Worm (Caenorhabditis elegans) whole organism, midembryonic: ENCODE data around the gene hel-1.

Experiments used
- T22C8.4 ChIP-seq: fragments of 200-800 bp; sonication (Bioruptor generic); IDR thresholded peaks from 2 replicates; pipeline ENCODE4 v1.3.6; 2022; ENCODE audit warnings: missing genetic modification characterization, missing compliant biosample characterization
- cog-1 ChIP-seq: sonication (generic microtip); optimal IDR thresholded peaks from 2 replicates; lab custom pipeline; 2016; ENCODE audit warnings: missing genetic modification characterization, missing compliant biosample characterization
- flt-1 ChIP-seq: fragments of 200-800 bp; sonication (Bioruptor generic); IDR thresholded peaks from 2 replicates; pipeline ENCODE4 v1.3.6; 2022; ENCODE audit warnings: missing genetic modification characterization, missing compliant biosample characterization
- klf-2 ChIP-seq: fragments of 200-800 bp; sonication (Bioruptor generic); conservative IDR thresholded peaks from 2 replicates; pipeline ENCODE4 v1.3.6; 2022; ENCODE audit warnings: missing genetic modification reagents, missing genetic modification characterization, missing compliant biosample characterization
- med-1 ChIP-seq: sonication (generic microtip); optimal IDR thresholded peaks from 2 replicates; lab custom pipeline; 2017; ENCODE audit warnings: missing genetic modification characterization, mild to moderate bottlenecking, missing compliant biosample characterization, antibody characterized with exemption, missing genetic modification reagents; ENCODE audit not compliant: insufficient read depth
- ref-1 ChIP-seq: fragments of 200-800 bp; sonication (Bioruptor generic); conservative IDR thresholded peaks from 2 replicates; pipeline ENCODE4 v1.3.6; 2022; ENCODE audit warnings: missing genetic modification reagents, missing genetic modification characterization, missing compliant biosample characterization
- tab-1 ChIP-seq: fragments of 200-800 bp; sonication (Bioruptor generic); IDR thresholded peaks from 2 replicates; pipeline ENCODE4 v1.3.6; 2022; ENCODE audit warnings: missing genetic modification characterization, missing compliant biosample characterization
- ztf-23 ChIP-seq: fragments of 200-800 bp; sonication (Bioruptor generic); IDR thresholded peaks from 2 replicates; pipeline ENCODE4 v1.3.6; 2022; ENCODE audit warnings: missing genetic modification reagents, missing genetic modification characterization, missing compliant biosample characterization
- ztf-29 ChIP-seq: fragments of 200-800 bp; sonication (Bioruptor generic); IDR thresholded peaks from 2 replicates; pipeline ENCODE4 v1.3.6; 2022; ENCODE audit warnings: missing genetic modification reagents, missing genetic modification characterization, missing compliant biosample characterization

The hel-1 gene

DNA sequence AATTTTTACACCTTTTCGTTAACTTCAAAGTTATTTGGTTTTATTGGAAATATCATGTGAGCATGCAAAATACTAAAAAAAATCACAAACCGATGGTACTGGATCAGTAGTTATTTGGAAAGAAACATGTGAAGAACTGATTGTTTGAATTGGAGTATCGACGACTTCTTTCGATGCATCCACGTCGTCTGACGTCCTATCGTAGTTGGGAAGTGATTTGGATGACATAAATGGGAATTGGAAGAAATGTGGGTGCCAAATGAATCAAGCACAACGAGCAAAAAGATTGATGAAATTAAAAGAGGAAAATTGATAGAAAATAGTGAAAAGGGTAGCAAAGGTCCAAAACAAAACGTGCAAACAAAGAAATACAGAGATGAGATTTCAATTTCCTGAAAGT is 7.4 kb downstream of the hel-1 start, which contains the start of gene shw-1:
Gene shw-1 (minus strand): TSS at position 228 of the 400 bp plus-strand sequence.
- TF ChIP-seq ztf-23 (GFP tag; lab: Robert Waterston, UW): no peak
- TF ChIP-seq ztf-29 (GFP tag; lab: Robert Waterston, UW): no peak
- TF ChIP-seq tab-1 (GFP tag; lab: Robert Waterston, UW): no peak
- TF ChIP-seq ref-1 (GFP tag; lab: Robert Waterston, UW): no peak
- no peak for TF ChIP-seq klf-2 (GFP tag; lab: Robert Waterston, UW)
- no peak for TF ChIP-seq T22C8.4 (GFP tag; lab: Robert Waterston, UW)
- TF ChIP-seq cog-1 (tag; lab: Kevin White, UChicago): no peak
- TF ChIP-seq med-1 (GFP tag; lab: Kevin White, UChicago): no peak
- no peak for TF ChIP-seq flt-1 (GFP tag; lab: Robert Waterston, UW)

ce11 chrII:8316701-8317100 is 12.0 kb downstream of the hel-1 start:
- TF ChIP-seq med-1 (GFP tag; lab: Kevin White, UChicago) (no peak), T22C8.4 (GFP tag; lab: Robert Waterston, UW) (no peak), flt-1 (GFP tag; lab: Robert Waterston, UW) (no peak), klf-2 (GFP tag; lab: Robert Waterston, UW) (no peak), ztf-23 (GFP tag; lab: Robert Waterston, UW) (no peak), tab-1 (GFP tag; lab: Robert Waterston, UW) (no peak), cog-1 (tag; lab: Kevin White, UChicago) (no peak)

DNA sequence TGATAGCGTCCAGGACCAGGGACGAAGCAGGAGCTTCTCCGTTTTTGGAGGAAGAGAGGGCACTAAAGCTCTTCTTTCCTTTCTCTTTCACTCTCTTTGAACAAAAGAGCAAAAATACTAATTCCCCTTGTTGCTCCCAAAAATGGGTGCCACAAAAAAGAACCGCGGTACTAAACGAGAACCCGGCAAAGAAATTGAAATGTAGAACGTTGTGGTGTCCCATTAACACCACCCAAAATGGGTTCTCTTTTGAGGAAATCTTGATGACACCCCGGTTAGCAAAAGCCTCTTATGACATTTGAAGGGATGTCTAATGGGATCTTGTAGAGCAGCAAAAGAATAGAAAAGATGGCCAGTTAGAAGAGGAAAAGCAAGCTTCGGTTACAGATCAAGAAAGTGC is 13.9 kb downstream of the hel-1 start:
- TF ChIP-seq ztf-23 (GFP tag; lab: Robert Waterston, UW): no peak

ce11 chrII:8312012-8312411 is 16.7 kb downstream of the hel-1 start:
- TF ChIP-seq cog-1 (tag; lab: Kevin White, UChicago) (no peak), klf-2 (GFP tag; lab: Robert Waterston, UW) (no peak), ref-1 (GFP tag; lab: Robert Waterston, UW) (no peak), med-1 (GFP tag; lab: Kevin White, UChicago) (no peak), flt-1 (GFP tag; lab: Robert Waterston, UW) (no peak), ztf-29 (GFP tag; lab: Robert Waterston, UW) (no peak), T22C8.4 (GFP tag; lab: Robert Waterston, UW) (no peak), ztf-23 (GFP tag; lab: Robert Waterston, UW) (no peak), tab-1 (GFP tag; lab: Robert Waterston, UW) (no peak)

DNA sequence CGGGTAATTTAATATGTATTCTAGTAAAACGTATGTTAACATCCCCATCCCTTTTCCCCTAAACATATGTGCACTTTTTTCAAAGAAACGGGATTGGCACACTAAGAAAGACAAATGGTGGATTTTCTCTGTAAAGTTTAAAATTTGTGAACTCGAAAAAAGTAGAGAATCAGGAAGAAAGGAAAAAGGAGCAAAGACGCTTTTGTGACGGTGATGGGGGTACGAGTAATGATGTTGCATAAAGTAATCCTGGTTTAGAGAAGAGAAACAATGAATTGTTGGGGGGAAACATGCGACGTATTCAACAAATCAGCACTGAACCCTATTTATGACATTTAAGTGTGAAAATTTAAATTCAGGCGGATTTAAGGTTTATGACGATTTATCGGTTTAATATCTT is 17.2 kb downstream of the hel-1 start:
- no peak for TF ChIP-seq ztf-29 (GFP tag; lab: Robert Waterston, UW)
- no peak for TF ChIP-seq med-1 (GFP tag; lab: Kevin White, UChicago)
- TF ChIP-seq ref-1 (GFP tag; lab: Robert Waterston, UW): no peak
- no peak for TF ChIP-seq klf-2 (GFP tag; lab: Robert Waterston, UW)
- no peak for TF ChIP-seq flt-1 (GFP tag; lab: Robert Waterston, UW)
- no peak for TF ChIP-seq ztf-23 (GFP tag; lab: Robert Waterston, UW)
- TF ChIP-seq cog-1 (tag; lab: Kevin White, UChicago): no peak
- TF ChIP-seq T22C8.4 (GFP tag; lab: Robert Waterston, UW): no peak
- TF ChIP-seq tab-1 (GFP tag; lab: Robert Waterston, UW): no peak

- no peak for TF ChIP-seq ztf-23 (GFP tag; lab: Robert Waterston, UW)
- no peak for TF ChIP-seq ref-1 (GFP tag; lab: Robert Waterston, UW)
- no peak for TF ChIP-seq ztf-29 (GFP tag; lab: Robert Waterston, UW)
- TF ChIP-seq cog-1 (tag; lab: Kevin White, UChicago): no peak
- TF ChIP-seq tab-1 (GFP tag; lab: Robert Waterston, UW): no peak
- no peak for TF ChIP-seq flt-1 (GFP tag; lab: Robert Waterston, UW)
- TF ChIP-seq klf-2 (GFP tag; lab: Robert Waterston, UW): no peak
- no peak for TF ChIP-seq med-1 (GFP tag; lab: Kevin White, UChicago)
- no peak for TF ChIP-seq T22C8.4 (GFP tag; lab: Robert Waterston, UW)
These were observed 20.4 kb downstream of the hel-1 start for ce11 chrII:8308314-8308713.

ce11 chrII:8295296-8295695 is 33.4 kb downstream of the hel-1 start, which contains the start of gene nlp-55:
TSS of gene nlp-55 (minus strand) at chrII:8295396.
- TF ChIP-seq tab-1 (GFP tag; lab: Robert Waterston, UW) (no peak), ref-1 (GFP tag; lab: Robert Waterston, UW) (no peak), klf-2 (GFP tag; lab: Robert Waterston, UW) (no peak), T22C8.4 (GFP tag; lab: Robert Waterston, UW) (no peak), med-1 (GFP tag; lab: Kevin White, UChicago) (no peak), ztf-23 (GFP tag; lab: Robert Waterston, UW) (no peak), flt-1 (GFP tag; lab: Robert Waterston, UW) (no peak), cog-1 (tag; lab: Kevin White, UChicago) (no peak), ztf-29 (GFP tag; lab: Robert Waterston, UW) (no peak)

DNA sequence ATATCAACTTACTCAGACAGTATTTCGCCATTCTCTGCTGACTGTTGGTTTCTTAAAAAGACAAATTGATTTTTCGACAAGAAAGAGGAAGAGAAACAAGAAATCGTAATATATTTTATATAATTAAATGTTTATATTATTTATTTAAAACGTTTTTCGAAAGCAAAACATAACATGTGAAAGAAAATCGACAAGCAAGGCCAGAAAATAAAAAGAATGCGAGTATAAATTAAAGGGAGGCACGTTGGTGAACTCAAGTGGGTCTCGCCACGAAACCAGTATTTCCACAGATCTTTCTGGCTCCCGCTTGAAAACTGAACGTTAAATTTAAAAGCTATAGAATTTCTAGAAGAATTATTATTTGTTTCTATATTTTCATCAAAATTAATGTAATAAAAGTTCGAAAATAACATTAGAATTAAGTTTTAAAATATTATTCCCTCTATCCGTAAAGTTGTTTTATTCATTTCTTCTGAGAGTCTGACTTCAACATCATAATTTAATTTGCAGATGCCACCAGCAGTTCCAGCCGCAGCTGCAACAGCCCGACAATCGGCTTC is 45.4 kb downstream of the hel-1 start, which contains the start of the genes nst-1 and cct-4:
Gene nst-1 (minus strand): TSS at position 51 of the 560 bp plus-strand sequence.
Gene cct-4 (plus strand): TSS at position 510 of the 560 bp plus-strand sequence.
- TF ChIP-seq klf-2 (GFP tag; lab: Robert Waterston, UW): no peak
- no peak for TF ChIP-seq T22C8.4 (GFP tag; lab: Robert Waterston, UW)
- no peak for TF ChIP-seq ztf-29 (GFP tag; lab: Robert Waterston, UW)
- no peak for TF ChIP-seq med-1 (GFP tag; lab: Kevin White, UChicago)

ce11 chrII:8278415-8278814 is 50.3 kb downstream of the hel-1 start, which contains the start of the genes mrpl-10 and clec-142:
TSS of gene mrpl-10 (minus strand) at chrII:8278515.
TSS of gene clec-142 (plus strand) at chrII:8278678.
- no peak for TF ChIP-seq ztf-23 (GFP tag; lab: Robert Waterston, UW)
- no peak for TF ChIP-seq tab-1 (GFP tag; lab: Robert Waterston, UW)
- TF ChIP-seq med-1 (GFP tag; lab: Kevin White, UChicago): no peak
- no peak for TF ChIP-seq ztf-29 (GFP tag; lab: Robert Waterston, UW)
- TF ChIP-seq cog-1 (tag; lab: Kevin White, UChicago): no peak
- TF ChIP-seq T22C8.4 (GFP tag; lab: Robert Waterston, UW): no peak
- no peak for TF ChIP-seq ref-1 (GFP tag; lab: Robert Waterston, UW)
- no peak for TF ChIP-seq klf-2 (GFP tag; lab: Robert Waterston, UW)
- TF ChIP-seq flt-1 (GFP tag; lab: Robert Waterston, UW): no peak
